Worm (Caenorhabditis elegans) whole organism, L4 larva: ENCODE measurements around the gene Y43F4A.1.

Source experiments
- D1046.2 ChIP-seq: fragments of 200-800 bp; sonication (Bioruptor generic); IDR thresholded peaks from 2 replicates; pipeline ENCODE4 v1.3.6; 2022; ENCODE audit warnings: missing genetic modification characterization, missing compliant biosample characterization
- F10B5.3 ChIP-seq: sonication (generic microtip); optimal IDR thresholded peaks from 2 replicates; lab custom pipeline; 2016; ENCODE audit warnings: mild to moderate bottlenecking, missing genetic modification characterization, missing compliant biosample characterization
- F26F4.8 ChIP-seq: fragments of 200-800 bp; sonication (Bioruptor generic); conservative IDR thresholded peaks from 2 replicates; pipeline ENCODE4 v1.3.6; 2022; ENCODE audit warnings: missing genetic modification characterization, missing compliant biosample characterization
- F37D6.2 ChIP-seq: sonication (generic microtip); optimal IDR thresholded peaks from 2 replicates; lab custom pipeline; 2016; ENCODE audit warnings: mild to moderate bottlenecking, missing genetic modification characterization, missing compliant biosample characterization
- F44E2.7 ChIP-seq: fragments of 200-800 bp; sonication (Bioruptor generic); IDR thresholded peaks from 2 replicates; pipeline ENCODE4 v2.1.2; 2022; ENCODE audit warnings: missing genetic modification characterization, missing compliant biosample characterization
- F49E8.2 ChIP-seq: sonication (generic microtip); optimal IDR thresholded peaks from 2 replicates; lab custom pipeline; 2016; ENCODE audit warnings: missing compliant biosample characterization, mild to moderate bottlenecking, missing genetic modification characterization, borderline replicate concordance
- T20F7.1 ChIP-seq: fragments of 200-800 bp; sonication (Bioruptor generic); optimal IDR thresholded peaks from 2 replicates; lab custom pipeline; 2018; ENCODE audit warnings: mild to moderate bottlenecking, missing genetic modification characterization, missing compliant biosample characterization
- T26A8.4 ChIP-seq: fragments of 200-800 bp; sonication (Bioruptor generic); IDR thresholded peaks from 2 replicates; pipeline ENCODE4 v1.3.6; 2022; ENCODE audit warnings: missing genetic modification characterization, missing compliant biosample characterization
- Y48G9A.11 ChIP-seq: fragments of 200-800 bp; sonication (Bioruptor generic); IDR thresholded peaks from 2 replicates; pipeline ENCODE4 v1.3.6; 2022; ENCODE audit warnings: missing genetic modification reagents, missing genetic modification characterization, missing compliant biosample characterization
- aha-1 ChIP-seq: fragments of 150-350 bp; peaks from one replicate; lab custom pipeline; 2014; ENCODE audit warnings: missing biosample characterization, missing genetic modification characterization
- ama-1 ChIP-seq: fragments of 150-350 bp; optimal IDR thresholded peaks from 2 replicates; lab custom pipeline; 2014; ENCODE audit warnings: inconsistent platforms, mixed read lengths
- attf-4 ChIP-seq: sonication (generic microtip); optimal IDR thresholded peaks from 3 replicates; lab custom pipeline; 2017; ENCODE audit warnings: missing biosample characterization, missing genetic modification characterization
- ceh-20 ChIP-seq: fragments of 200-800 bp; sonication (Bioruptor generic); IDR thresholded peaks from 2 replicates; pipeline ENCODE4 v1.3.6; 2022; ENCODE audit warnings: missing genetic modification reagents, missing genetic modification characterization, missing compliant biosample characterization
- ceh-62 ChIP-seq: sonication (generic microtip); optimal IDR thresholded peaks from 2 replicates; lab custom pipeline; 2017; ENCODE audit warnings: missing biosample characterization, missing genetic modification characterization
- ceh-82 ChIP-seq: sonication (generic microtip); optimal IDR thresholded peaks from 2 replicates; lab custom pipeline; 2017; ENCODE audit warnings: missing biosample characterization, missing genetic modification characterization
- daf-19 ChIP-seq: fragments of 200-800 bp; sonication (Bioruptor generic); conservative IDR thresholded peaks from 2 replicates; pipeline ENCODE4 v1.3.6; 2022; ENCODE audit warnings: missing genetic modification characterization, missing compliant biosample characterization
- dmd-8 ChIP-seq: fragments of 200-800 bp; sonication (Bioruptor generic); IDR thresholded peaks from 2 replicates; pipeline ENCODE4 v1.3.6; 2022; ENCODE audit warnings: missing genetic modification characterization, missing compliant biosample characterization
- dmd-9 ChIP-seq: fragments of 200-800 bp; sonication (Bioruptor generic); IDR thresholded peaks from 2 replicates; pipeline ENCODE4 v1.3.6; 2022; ENCODE audit warnings: missing genetic modification reagents, missing genetic modification characterization, missing compliant biosample characterization
- dpl-1 ChIP-seq: fragments of 150-350 bp; optimal IDR thresholded peaks from 2 replicates; lab custom pipeline; 2014; ENCODE audit warnings: missing biosample characterization, missing genetic modification reagents, missing genetic modification characterization
- fkh-10 ChIP-seq: fragments of 150-350 bp; optimal IDR thresholded peaks from 2 replicates; lab custom pipeline; 2014; ENCODE audit warnings: missing biosample characterization, missing genetic modification reagents, missing genetic modification characterization
- fos-1 ChIP-seq: fragments of 150-350 bp; optimal IDR thresholded peaks from 2 replicates; lab custom pipeline; 2014; ENCODE audit warnings: missing biosample characterization, missing genetic modification characterization
- hlh-11 ChIP-seq: fragments of 200-800 bp; sonication (Bioruptor generic); optimal IDR thresholded peaks from 2 replicates; lab custom pipeline; 2018; ENCODE audit warnings: mild to moderate bottlenecking, missing genetic modification characterization, missing compliant biosample characterization
- hlh-30 ChIP-seq: sonication (generic microtip); optimal IDR thresholded peaks from 2 replicates; lab custom pipeline; 2017; ENCODE audit warnings: antibody characterized with exemption, mild to moderate bottlenecking, missing genetic modification characterization, missing compliant biosample characterization; ENCODE audit not compliant: insufficient read depth
- hmg-1.1 ChIP-seq: fragments of 200-800 bp; sonication (Bioruptor generic); IDR thresholded peaks from 2 replicates; pipeline ENCODE4 v1.3.6; 2022; ENCODE audit warnings: missing genetic modification reagents, missing genetic modification characterization, missing compliant biosample characterization
- lim-7 ChIP-seq: fragments of 200-800 bp; sonication (Bioruptor generic); IDR thresholded peaks from 2 replicates; pipeline ENCODE4 v1.3.6; 2022; ENCODE audit warnings: missing genetic modification characterization, missing compliant biosample characterization
- lin-15B ChIP-seq: fragments of 150-350 bp; sonication (generic microtip); optimal IDR thresholded peaks from 3 replicates; lab custom pipeline; 2014; ENCODE audit warnings: missing biosample characterization, missing genetic modification characterization
- lsy-2 ChIP-seq, 2 experiments: fragments of 150-350 bp in 1 of 2; sonication (generic microtip) in 1 of 2; optimal IDR thresholded peaks; 2 replicates each; lab custom pipeline; 2014 to 2017; ENCODE audit warnings: missing biosample characterization in 2 of 2, missing genetic modification characterization in 2 of 2
- madf-5 ChIP-seq, 2 experiments: fragments of 200-800 bp; sonication (Bioruptor generic); IDR thresholded peaks; 2 replicates each; pipeline ENCODE4 v1.3.6; 2022; ENCODE audit warnings: missing compliant biosample characterization in 2 of 2, missing genetic modification characterization in 2 of 2
- mdl-1 ChIP-seq, 2 experiments: fragments of 150-350 bp in 1 of 2; sonication (generic microtip) in 1 of 2; optimal IDR thresholded peaks; 2 replicates each; lab custom pipeline; 2014 to 2017; ENCODE audit warnings: missing biosample characterization in 2 of 2, missing genetic modification characterization in 2 of 2
- mdt-29 ChIP-seq: fragments of 200-800 bp; sonication (Bioruptor generic); IDR thresholded peaks from 2 replicates; pipeline ENCODE4 v1.3.6; 2022; ENCODE audit warnings: missing genetic modification reagents, missing genetic modification characterization, missing compliant biosample characterization
- mep-1 ChIP-seq: fragments of 150-350 bp; sonication (generic microtip); optimal IDR thresholded peaks from 3 replicates; lab custom pipeline; 2014; ENCODE audit warnings: missing biosample characterization, missing genetic modification characterization
- mes-2 ChIP-seq: sonication (generic microtip); optimal IDR thresholded peaks from 2 replicates; lab custom pipeline; 2016; ENCODE audit warnings: missing genotype, mild to moderate bottlenecking, missing genetic modification characterization, missing compliant biosample characterization; ENCODE audit not compliant: poor library complexity, severe bottlenecking
- mxl-3 ChIP-seq: fragments of 200-800 bp; sonication (Bioruptor generic); optimal IDR thresholded peaks from 2 replicates; lab custom pipeline; 2018; ENCODE audit warnings: mild to moderate bottlenecking, missing genetic modification characterization, missing compliant biosample characterization
- nhr-102 ChIP-seq: sonication (generic microtip); optimal IDR thresholded peaks from 2 replicates; lab custom pipeline; 2016; ENCODE audit warnings: mild to moderate bottlenecking, missing genetic modification characterization, moderate library complexity, missing compliant biosample characterization
- nhr-111 ChIP-seq: fragments of 200-800 bp; sonication (Bioruptor generic); optimal IDR thresholded peaks from 2 replicates; lab custom pipeline; 2018; ENCODE audit warnings: mild to moderate bottlenecking, missing genetic modification characterization, missing compliant biosample characterization
- nhr-25 ChIP-seq: sonication (generic microtip); optimal IDR thresholded peaks from 2 replicates; lab custom pipeline; 2017; ENCODE audit warnings: missing genetic modification characterization, mild to moderate bottlenecking, missing compliant biosample characterization, antibody characterized with exemption, moderate library complexity, borderline replicate concordance; ENCODE audit not compliant: insufficient read depth
- nhr-76 ChIP-seq: fragments of 150-350 bp; optimal IDR thresholded peaks from 2 replicates; lab custom pipeline; 2014; ENCODE audit warnings: missing biosample characterization, missing genetic modification characterization
- pqm-1 ChIP-seq: sonication (generic microtip); optimal IDR thresholded peaks from 2 replicates; lab custom pipeline; 2017; ENCODE audit warnings: missing biosample characterization, missing genetic modification characterization
- saeg-2 ChIP-seq: fragments of 200-800 bp; sonication (Bioruptor generic); IDR thresholded peaks from 2 replicates; pipeline ENCODE4 v1.3.6; 2022; ENCODE audit warnings: missing genetic modification reagents, missing genetic modification characterization, missing compliant biosample characterization
- set-16 ChIP-seq: fragments of 200-800 bp; sonication (Bioruptor generic); IDR thresholded peaks from 2 replicates; pipeline ENCODE4 v1.3.6; 2022; ENCODE audit warnings: missing genetic modification reagents, missing genetic modification characterization, missing compliant biosample characterization
- spr-1 ChIP-seq: sonication (generic microtip); optimal IDR thresholded peaks from 2 replicates; lab custom pipeline; 2016; ENCODE audit warnings: mild to moderate bottlenecking, missing genetic modification characterization, missing compliant biosample characterization
- spr-3 ChIP-seq: fragments of 200-800 bp; sonication (Bioruptor generic); optimal IDR thresholded peaks from 2 replicates; lab custom pipeline; 2018; ENCODE audit warnings: mild to moderate bottlenecking, missing genetic modification characterization, missing compliant biosample characterization
- tag-97 ChIP-seq: fragments of 200-800 bp; sonication (Bioruptor generic); IDR thresholded peaks from 2 replicates; pipeline ENCODE4 v1.3.6; 2022; ENCODE audit warnings: missing genetic modification characterization, missing compliant biosample characterization
- tra-1 ChIP-seq: fragments of 200-800 bp; sonication (Bioruptor generic); IDR thresholded peaks from 2 replicates; pipeline ENCODE4 v1.3.6; 2022; ENCODE audit warnings: missing genetic modification reagents, missing genetic modification characterization, missing compliant biosample characterization
- unc-130 ChIP-seq: sonication (generic microtip); optimal IDR thresholded peaks from 2 replicates; lab custom pipeline; 2016; ENCODE audit warnings: missing genetic modification reagents, missing genetic modification characterization, missing compliant biosample characterization
- unc-39 ChIP-seq: sonication (generic microtip); optimal IDR thresholded peaks from 2 replicates; lab custom pipeline; 2017; ENCODE audit warnings: missing biosample characterization, missing genetic modification characterization
- zfp-2 ChIP-seq: sonication (generic microtip); optimal IDR thresholded peaks from 2 replicates; lab custom pipeline; 2016; ENCODE audit warnings: mild to moderate bottlenecking, missing genetic modification characterization, missing compliant biosample characterization
- zfp-3 ChIP-seq: fragments of 200-800 bp; sonication (Bioruptor generic); conservative IDR thresholded peaks from 2 replicates; pipeline ENCODE4 v1.3.6; 2022; ENCODE audit warnings: missing genetic modification reagents, missing genetic modification characterization, missing compliant biosample characterization
- zip-2 ChIP-seq: fragments of 150-350 bp; optimal IDR thresholded peaks from 2 replicates; lab custom pipeline; 2014; ENCODE audit warnings: missing biosample characterization, missing genetic modification characterization
- ztf-11 ChIP-seq: fragments of 150-350 bp; optimal IDR thresholded peaks from 2 replicates; lab custom pipeline; 2014; ENCODE audit warnings: missing biosample characterization, missing genetic modification characterization
- ztf-7 ChIP-seq: fragments of 150-350 bp; optimal IDR thresholded peaks from 2 replicates; lab custom pipeline; 2014; ENCODE audit warnings: missing biosample characterization, missing genetic modification characterization

The Y43F4A.1 gene

ce11 chrIII:13256438-13256928 is 33.6 kb downstream of the Y43F4A.1 start, which contains the start of gene F56A8.3 (continued):
- peak; percentile 85 for TF ChIP-seq mes-2
- TF ChIP-seq, all 104 proteins: peak for 23

- TF ChIP-seq ceh-82 (tag; lab: Kevin White, UChicago) (no peak), fos-1 (tag; lab: Kevin White, UChicago) (no peak), attf-4 (tag; lab: Kevin White, UChicago) (no peak), ztf-7 (tag; lab: Kevin White, UChicago) (no peak), T20F7.1 (GFP tag; lab: Kevin White, UChicago) (no peak), tra-1 (GFP tag; lab: Robert Waterston, UW) (no peak), mdt-29 (no peak), lim-7 (no peak), ceh-20 (GFP tag; lab: Robert Waterston, UW) (no peak), zfp-3 (GFP tag; lab: Robert Waterston, UW) (no peak), pqm-1 (tag; lab: Kevin White, UChicago) (no peak), ama-1 (lab: Kevin White, UChicago) (no peak), mep-1 (tag; lab: Kevin White, UChicago) (peak; percentile 14), ztf-11 (tag; lab: Kevin White, UChicago) (no peak), spr-3 (GFP tag; lab: Kevin White, UChicago) (no peak), nhr-111 (GFP tag; lab: Kevin White, UChicago) (no peak), nhr-76 (no peak), nhr-102 (no peak), hlh-30 (tag; lab: Kevin White, UChicago) (peak; percentile 20), lsy-2 (tag; optimal IDR thresholded peaks at IDR 0.05; lab: Kevin White, UChicago) (peak in 1 of 2 experiments; percentile 48), lin-15B (tag; lab: Kevin White, UChicago) (no peak), dmd-8 (no peak), aha-1 (tag; lab: Kevin White, UChicago) (no peak), Y48G9A.11 (GFP tag; lab: Robert Waterston, UW) (no peak), zfp-2 (tag; lab: Kevin White, UChicago) (no peak), mxl-3 (GFP tag; lab: Kevin White, UChicago) (no peak), F37D6.2 (no peak), mdl-1 (tag; optimal IDR thresholded peaks at IDR 0.05; lab: Kevin White, UChicago) (peak in 1 of 2 experiments; percentile 30), saeg-2 (GFP tag; lab: Robert Waterston, UW) (no peak), unc-130 (GFP tag; lab: Kevin White, UChicago) (no peak), T26A8.4 (GFP tag; lab: Robert Waterston, UW) (no peak), daf-19 (GFP tag; lab: Robert Waterston, UW) (no peak), hlh-11 (tag; lab: Kevin White, UChicago) (no peak), spr-1 (no peak), zip-2 (tag; lab: Kevin White, UChicago) (no peak), D1046.2 (GFP tag; lab: Robert Waterston, UW) (no peak), ceh-62 (no peak), unc-39 (no peak), tag-97 (GFP tag; lab: Robert Waterston, UW) (no peak), F26F4.8 (GFP tag; lab: Robert Waterston, UW) (no peak), hmg-1.1 (GFP tag; lab: Robert Waterston, UW) (0 out of 2 replicates have a peak, but pooled peaks have one; percentile 9), madf-5 (GFP tag; IDR thresholded peaks at IDR 0.05; lab: Robert Waterston, UW) (no peak), F49E8.2 (no peak), dmd-9 (GFP tag; lab: Robert Waterston, UW) (no peak), set-16 (no peak), F44E2.7 (GFP tag; lab: Robert Waterston, UW) (no peak), F10B5.3 (tag; lab: Kevin White, UChicago) (no peak), fkh-10 (GFP tag; lab: Kevin White, UChicago) (peak; percentile 24), dpl-1 (peak; percentile 18), nhr-25 (no peak)
- TF ChIP-seq, all 104 proteins: peak for 7
Observed at ce11 chrIII:13258163-13258562, 35.3 kb downstream of the Y43F4A.1 start.
